Worm (Caenorhabditis elegans): ENCODE results near the gene F17E9.3.

Gene F17E9.3

ce11 chrIV:8378280-8378679 is 23.6 kb downstream of the F17E9.3 start:
- TF ChIP-seq ceh-58 (GFP tag; IDR thresholded peaks at IDR 0.05) (0 out of 2 replicates have a peak, but pooled peaks have one; percentile 80), ztf-26 (tag; optimal IDR thresholded peaks at IDR 0.05) (no peak), pbrm-1 (GFP tag; IDR thresholded peaks at IDR 0.05) (no peak), Y56A3A.18 (GFP tag; IDR thresholded peaks at IDR 0.05) (no peak), F39B2.1 (GFP tag; IDR thresholded peaks at IDR 0.05) (no peak), nhr-120 (GFP tag; IDR thresholded peaks at IDR 0.05) (0 out of 2 replicates have a peak, but pooled peaks have one; percentile 12), rec-8 (tag; optimal IDR thresholded peaks at IDR 0.05) (no peak), bed-1 (GFP tag; IDR thresholded peaks at IDR 0.05) (no peak), lin-26 (GFP tag; IDR thresholded peaks at IDR 0.05) (peak; percentile 51; the same call in 1 of the 2 replicates)

ce11 chrIV:8379278-8379677 is 24.6 kb downstream of the F17E9.3 start, which contains the start of gene nap-1:
nap-1 (minus strand) TSS chrIV:8379319.
- TF ChIP-seq xnd-1 (tag; optimal IDR thresholded peaks at IDR 0.05) = no peak
- no peak for TF ChIP-seq nhr-27 (tag; optimal IDR thresholded peaks at IDR 0.05)
- no peak for TF ChIP-seq K11D2.4 (GFP tag; IDR thresholded peaks at IDR 0.05)
- no peak; the same call in 1 of the 2 replicates for TF ChIP-seq egrh-3 (GFP tag; IDR thresholded peaks at IDR 0.05)
- TF ChIP-seq Y79H2A.3 (GFP tag; conservative IDR thresholded peaks at IDR 0.05) = no peak
- no peak for TF ChIP-seq attf-6 (GFP tag; IDR thresholded peaks at IDR 0.05)
- no peak for TF ChIP-seq ztf-3 (GFP tag; optimal IDR thresholded peaks at IDR 0.05)
- TF ChIP-seq B0336.3 (GFP tag; IDR thresholded peaks at IDR 0.05) = no peak
- no peak for TF ChIP-seq hlh-26 (GFP tag; conservative IDR thresholded peaks at IDR 0.05)
- no peak for TF ChIP-seq nhr-120 (GFP tag; IDR thresholded peaks at IDR 0.05)
- TF ChIP-seq F52B5.7 (tag; optimal IDR thresholded peaks at IDR 0.05) = no peak
- TF ChIP-seq nhr-80 (tag; optimal IDR thresholded peaks at IDR 0.05) = peak; percentile 58
- TF ChIP-seq F55B11.4 (tag; optimal IDR thresholded peaks at IDR 0.05; ENCODE audit: borderline replicate concordance, insufficient read depth) = no peak
- no peak for TF ChIP-seq B0019.2 (GFP tag; conservative IDR thresholded peaks at IDR 0.05)
- TF ChIP-seq snpc-1.1 (tag; optimal IDR thresholded peaks at IDR 0.05; ENCODE audit: insufficient read depth) = no peak
- no peak for TF ChIP-seq nhr-90 (tag; optimal IDR thresholded peaks at IDR 0.05)
- no peak for TF ChIP-seq D2030.7 (GFP tag; IDR thresholded peaks at IDR 0.05)
- TF ChIP-seq ztf-22 (GFP tag; optimal IDR thresholded peaks at IDR 0.05) = no peak
- TF ChIP-seq hsf-1 (GFP tag; IDR thresholded peaks at IDR 0.05) = no peak
- TF ChIP-seq ztf-28 (GFP tag; IDR thresholded peaks at IDR 0.05) = no peak
- no peak for TF ChIP-seq lin-26 (GFP tag; IDR thresholded peaks at IDR 0.05)
- no peak for TF ChIP-seq let-607 (tag; optimal IDR thresholded peaks at IDR 0.05)
- no peak for TF ChIP-seq pha-4 (tag; optimal IDR thresholded peaks at IDR 0.05)
- no peak for TF ChIP-seq hmg-20 (GFP tag; IDR thresholded peaks at IDR 0.05)
- TF ChIP-seq nfya-1 (tag; optimal IDR thresholded peaks at IDR 0.05; ENCODE audit: borderline replicate concordance, insufficient read depth) = no peak
- peak; percentile 55 for TF ChIP-seq tbp1 (GFP tag; optimal IDR thresholded peaks at IDR 0.05)
- no peak for TF ChIP-seq zim-3 (tag; optimal IDR thresholded peaks at IDR 0.05)
- TF ChIP-seq ceh-27 (GFP tag; optimal IDR thresholded peaks at IDR 0.05) = peak; percentile 55
- no peak for TF ChIP-seq Y53G8AR.9 (GFP tag; conservative IDR thresholded peaks at IDR 0.05)
- no peak for TF ChIP-seq F57C9.4 (tag; optimal IDR thresholded peaks at IDR 0.05)
- no peak for TF ChIP-seq cebp-2 (GFP tag; IDR thresholded peaks at IDR 0.05)
- TF ChIP-seq F22D6.2 (tag; optimal IDR thresholded peaks at IDR 0.05) = no peak
- no peak for TF ChIP-seq F49E8.2 (tag; optimal IDR thresholded peaks at IDR 0.05; ENCODE audit: insufficient read depth)
- no peak for TF ChIP-seq bed-2 (GFP tag; IDR thresholded peaks at IDR 0.05)
- no peak for TF ChIP-seq repo-1 (tag; optimal IDR thresholded peaks at IDR 0.05)
- TF ChIP-seq die-1 (tag; optimal IDR thresholded peaks at IDR 0.05) = no peak
- no peak for TF ChIP-seq aptf-3 (GFP tag; IDR thresholded peaks at IDR 0.05)
- no peak for TF ChIP-seq nhr-179 (tag; optimal IDR thresholded peaks at IDR 0.05)
- peak; percentile 50; the same call in 1 of the 2 replicates for TF ChIP-seq madf-6 (GFP tag; IDR thresholded peaks at IDR 0.05)
- no peak for TF ChIP-seq Y67H2A.10 (GFP tag; conservative IDR thresholded peaks at IDR 0.05)
